Worm (Caenorhabditis elegans) whole organism, L1 larva: ENCODE results near the gene F43B10.1.

Source experiments
- aha-1 ChIP-seq: fragments of 150-350 bp; optimal IDR thresholded peaks from 2 replicates; lab custom pipeline; 2014; ENCODE audit warnings: missing biosample characterization, missing genetic modification characterization
- aly-2 ChIP-seq: fragments of 150-350 bp; optimal IDR thresholded peaks from 2 replicates; lab custom pipeline; 2014; ENCODE audit warnings: missing biosample characterization, missing genetic modification characterization
- ceh-82 ChIP-seq, 3 experiments: fragments of 150-350 bp in 1 of 3; sonication (generic microtip) in 2 of 3; optimal IDR thresholded peaks; 2 replicates each; lab custom pipeline; 2014 to 2017; ENCODE audit warnings: missing biosample characterization in 3 of 3, missing genetic modification characterization in 3 of 3
- dpl-1 ChIP-seq, 3 experiments: fragments of 150-350 bp in 2 of 3; sonication (generic microtip) in 1 of 3; optimal IDR thresholded peaks; 2 replicates each; lab custom pipeline; 2014 to 2017; ENCODE audit warnings: missing biosample characterization in 3 of 3, missing genetic modification characterization in 3 of 3, missing genetic modification reagents in 3 of 3
- dsc-1 ChIP-seq: sonication (generic microtip); optimal IDR thresholded peaks from 2 replicates; lab custom pipeline; 2016; ENCODE audit warnings: mild to moderate bottlenecking, missing genetic modification characterization, missing compliant biosample characterization
- efl-1 ChIP-seq, 4 experiments: fragments of 150-350 bp; optimal IDR thresholded peaks in 3 of 4; peaks in 1 of 4; 1 replicate in 1 of 4; 2 replicates in 3 of 4; lab custom pipeline; 2014; ENCODE audit warnings: missing biosample characterization in 2 of 4, missing genetic modification characterization in 2 of 4, missing genetic modification reagents in 2 of 4
- elt-2 ChIP-seq: sonication (generic microtip); optimal IDR thresholded peaks from 2 replicates; lab custom pipeline; 2016; ENCODE audit warnings: missing genetic modification characterization, mild to moderate bottlenecking, inconsistent platforms, missing compliant biosample characterization, missing genetic modification reagents
- hlh-4 ChIP-seq: sonication (generic microtip); optimal IDR thresholded peaks from 2 replicates; lab custom pipeline; 2016; ENCODE audit warnings: mild to moderate bottlenecking, missing genetic modification characterization, missing compliant biosample characterization
- lin-13 ChIP-seq: fragments of 150-350 bp; optimal IDR thresholded peaks from 2 replicates; lab custom pipeline; 2014; ENCODE audit warnings: missing biosample characterization, missing genetic modification reagents, missing genetic modification characterization
- lin-14 ChIP-seq: fragments of 200-800 bp; sonication (Bioruptor generic); optimal IDR thresholded peaks from 2 replicates; lab custom pipeline; 2018; ENCODE audit warnings: mild to moderate bottlenecking, missing genetic modification characterization, moderate library complexity, missing compliant biosample characterization
- lin-15B ChIP-seq: fragments of 150-350 bp; sonication (generic microtip); optimal IDR thresholded peaks from 3 replicates; lab custom pipeline; 2014; ENCODE audit warnings: missing biosample characterization, missing genetic modification characterization
- lin-35 ChIP-seq, 2 experiments: fragments of 150-350 bp; optimal IDR thresholded peaks; 2 replicates each; lab custom pipeline; 2014; ENCODE audit warnings: missing biosample characterization in 2 of 2, missing genetic modification characterization in 2 of 2, missing genetic modification reagents in 2 of 2
- lir-3 ChIP-seq: sonication (generic microtip); optimal IDR thresholded peaks from 2 replicates; lab custom pipeline; 2016; ENCODE audit warnings: mild to moderate bottlenecking, missing genetic modification characterization, moderate library complexity, missing compliant biosample characterization; ENCODE audit not compliant: poor library complexity
- mab-9 ChIP-seq: fragments of 200-800 bp; sonication (Bioruptor generic); IDR thresholded peaks from 2 replicates; pipeline ENCODE4 v1.3.6; 2022; ENCODE audit warnings: missing genetic modification reagents, missing genetic modification characterization, missing compliant biosample characterization
- mdl-1 ChIP-seq, 2 experiments: fragments of 150-350 bp; optimal IDR thresholded peaks; 2 replicates each; lab custom pipeline; 2014 to 2017; ENCODE audit warnings: missing biosample characterization in 2 of 2, missing genetic modification characterization in 2 of 2, inconsistent platforms in 1 of 2
- mep-1 ChIP-seq: fragments of 150-350 bp; optimal IDR thresholded peaks from 2 replicates; lab custom pipeline; 2014; ENCODE audit warnings: missing biosample characterization, missing genetic modification characterization
- nhr-19 ChIP-seq: fragments of 200-800 bp; sonication (Bioruptor generic); conservative IDR thresholded peaks from 2 replicates; pipeline ENCODE4 v1.3.6; 2022; ENCODE audit warnings: missing genetic modification characterization, missing compliant biosample characterization
- nhr-20 ChIP-seq: sonication (generic microtip); optimal IDR thresholded peaks from 2 replicates; lab custom pipeline; 2016; ENCODE audit warnings: mild to moderate bottlenecking, missing genetic modification characterization, missing compliant biosample characterization
- nhr-71 ChIP-seq: sonication (generic microtip); optimal IDR thresholded peaks from 2 replicates; lab custom pipeline; 2016; ENCODE audit warnings: mild to moderate bottlenecking, missing genetic modification characterization, moderate library complexity, missing compliant biosample characterization
- nhr-85 ChIP-seq: sonication (generic microtip); peaks from one replicate; lab custom pipeline; 2016; ENCODE audit warnings: missing genetic modification characterization, inconsistent platforms, missing compliant biosample characterization
- pag-3 ChIP-seq: sonication (generic microtip); optimal IDR thresholded peaks from 2 replicates; lab custom pipeline; 2017; ENCODE audit warnings: missing genetic modification characterization, mild to moderate bottlenecking, missing compliant biosample characterization, antibody characterized with exemption, borderline replicate concordance; ENCODE audit not compliant: insufficient read depth
- rnt-1 ChIP-seq: sonication (generic microtip); optimal IDR thresholded peaks from 2 replicates; lab custom pipeline; 2016; ENCODE audit warnings: mild to moderate bottlenecking, missing genetic modification characterization, moderate library complexity, missing compliant biosample characterization
- skn-1 ChIP-seq: fragments of 150-350 bp; optimal IDR thresholded peaks from 2 replicates; lab custom pipeline; 2014; ENCODE audit warnings: missing biosample characterization, missing genetic modification characterization
- snpc-4 ChIP-seq: fragments of 150-350 bp; optimal IDR thresholded peaks from 2 replicates; lab custom pipeline; 2014; ENCODE audit warnings: missing biosample characterization, missing genetic modification characterization
- snu-23 ChIP-seq: sonication (generic microtip); optimal IDR thresholded peaks from 2 replicates; lab custom pipeline; 2016; ENCODE audit warnings: missing genetic modification characterization, missing compliant biosample characterization
- swsn-7 ChIP-seq: sonication (generic microtip); optimal IDR thresholded peaks from 2 replicates; lab custom pipeline; 2016; ENCODE audit warnings: missing genetic modification characterization, missing compliant biosample characterization
- tbx-2 ChIP-seq: sonication (generic microtip); optimal IDR thresholded peaks from 2 replicates; lab custom pipeline; 2016; ENCODE audit warnings: missing genetic modification characterization, missing compliant biosample characterization
- tlp-1 ChIP-seq: fragments of 150-350 bp; optimal IDR thresholded peaks from 2 replicates; lab custom pipeline; 2014; ENCODE audit warnings: missing biosample characterization, missing genetic modification characterization
- unc-130 ChIP-seq: fragments of 150-350 bp; optimal IDR thresholded peaks from 2 replicates; lab custom pipeline; 2017; ENCODE audit warnings: missing biosample characterization, missing genetic modification characterization, inconsistent platforms
- unc-62 ChIP-seq: fragments of 150-350 bp; optimal IDR thresholded peaks from 2 replicates; lab custom pipeline; 2014; ENCODE audit warnings: missing biosample characterization, missing genetic modification reagents, missing genetic modification characterization
- unc-98 ChIP-seq: fragments of 200-800 bp; sonication (Bioruptor generic); IDR thresholded peaks from 2 replicates; pipeline ENCODE4 v1.3.6; 2022; ENCODE audit warnings: missing genetic modification characterization, missing compliant biosample characterization
- xbp-1 ChIP-seq: sonication (generic microtip); optimal IDR thresholded peaks from 2 replicates; lab custom pipeline; 2016; ENCODE audit warnings: missing genetic modification characterization, missing compliant biosample characterization
- zag-1 ChIP-seq: fragments of 150-350 bp; optimal IDR thresholded peaks from 2 replicates; lab custom pipeline; 2014; ENCODE audit warnings: missing biosample characterization, missing genetic modification characterization
- zip-4 ChIP-seq: fragments of 200-800 bp; sonication (Bioruptor generic); optimal IDR thresholded peaks from 2 replicates; lab custom pipeline; 2018; ENCODE audit warnings: mild to moderate bottlenecking, missing genetic modification characterization, moderate library complexity, missing compliant biosample characterization
- ztf-11 ChIP-seq, 2 experiments: sonication (generic microtip); optimal IDR thresholded peaks; 2 replicates each; lab custom pipeline; 2016 to 2017; ENCODE audit warnings: missing genetic modification characterization in 2 of 2, missing biosample characterization in 1 of 2, missing compliant biosample characterization in 1 of 2
- ztf-4 ChIP-seq: fragments of 150-350 bp; optimal IDR thresholded peaks from 2 replicates; lab custom pipeline; 2014; ENCODE audit warnings: missing biosample characterization, missing genetic modification characterization

Gene F43B10.1

ce11 chrX:16704086-16704485 is 41.5 kb upstream of the F43B10.1 start (continued):
- TF ChIP-seq nhr-85 (tag; lab: Kevin White, UChicago), result peak; percentile 32
- peak; percentile 32 for TF ChIP-seq xbp-1 (tag; lab: Kevin White, UChicago)
- peak; percentile 43 for TF ChIP-seq mep-1 (tag; lab: Kevin White, UChicago)
- TF ChIP-seq lin-13 (GFP tag; lab: Kevin White, UChicago), result no peak
- peak; percentile 68 for TF ChIP-seq nhr-71 (tag; lab: Kevin White, UChicago)
- no peak for TF ChIP-seq unc-130 (tag; lab: Kevin White, UChicago)
- TF ChIP-seq unc-62 (GFP tag; lab: Kevin White, UChicago), result no peak
- peak; percentile 31 for TF ChIP-seq nhr-19 (GFP tag; lab: Robert Waterston, UW)
- TF ChIP-seq tlp-1 (tag; lab: Kevin White, UChicago), result no peak
- no peak for TF ChIP-seq pag-3 (tag; lab: Kevin White, UChicago)
- TF ChIP-seq zag-1 (tag; lab: Kevin White, UChicago), result no peak
- TF ChIP-seq mdl-1 (tag; optimal IDR thresholded peaks at IDR 0.05; lab: Kevin White, UChicago), result peak in 1 of 2 experiments; percentile 36
- no peak for TF ChIP-seq elt-2 (tag; lab: Kevin White, UChicago)
- peak; percentile 5 for TF ChIP-seq snpc-4 (tag; lab: Kevin White, UChicago)
- no peak for TF ChIP-seq aha-1
- peak; percentile 56 for TF ChIP-seq rnt-1 (tag; lab: Kevin White, UChicago)
- TF ChIP-seq swsn-7 (tag; lab: Kevin White, UChicago), result peak; percentile 73
- TF ChIP-seq efl-1 (optimal IDR thresholded peaks at IDR 0.05; lab: Kevin White, UChicago), result peak; percentile 46 to 69
- TF ChIP-seq efl-1 (GFP tag; optimal IDR thresholded peaks at IDR 0.05 in 1 of 2; lab: Kevin White, UChicago), result no peak
- no peak for TF ChIP-seq lir-3 (tag; lab: Kevin White, UChicago)
- no peak for TF ChIP-seq ztf-11 (tag; optimal IDR thresholded peaks at IDR 0.05; lab: Kevin White, UChicago)
- TF ChIP-seq tbx-2 (tag; lab: Kevin White, UChicago), result peak; percentile 51
- TF ChIP-seq ceh-82 (tag; optimal IDR thresholded peaks at IDR 0.05; lab: Kevin White, UChicago), result peak; percentile 30 to 47 (median 42)
- TF ChIP-seq zip-4 (GFP tag; lab: Kevin White, UChicago), result peak; percentile 9
- TF ChIP-seq nhr-20 (tag; lab: Kevin White, UChicago), result peak; percentile 55
- peak in 1 of 3 experiments; percentile 18 for TF ChIP-seq dpl-1 (GFP tag; optimal IDR thresholded peaks at IDR 0.05; lab: Kevin White, UChicago)
- no peak for TF ChIP-seq mab-9 (GFP tag; lab: Robert Waterston, UW)
- TF ChIP-seq skn-1 (tag; lab: Kevin White, UChicago), result peak; percentile 46
- TF ChIP-seq snu-23 (GFP tag; lab: Kevin White, UChicago), result peak; percentile 67
- peak; percentile 26 to 28 for TF ChIP-seq lin-35 (GFP tag; optimal IDR thresholded peaks at IDR 0.05; lab: Kevin White, UChicago)
- TF ChIP-seq lin-14, result peak; percentile 80
- TF ChIP-seq hlh-4 (tag; lab: Kevin White, UChicago), result no peak

- TF ChIP-seq unc-98, result no peak
Observed at ce11 chrX:16702232-16702631, 39.6 kb upstream of the F43B10.1 start, which contains the start of gene F22H10.1. Gene F22H10.1, plus strand, starts transcription at chrX:16702442.

- TF ChIP-seq dsc-1 (tag; lab: Kevin White, UChicago) (no peak), lin-15B (tag; lab: Kevin White, UChicago) (no peak), nhr-20 (tag; lab: Kevin White, UChicago) (no peak), aly-2 (no peak), xbp-1 (tag; lab: Kevin White, UChicago) (no peak)
Observed at ce11 chrX:16698074-16698473, 35.5 kb upstream of the F43B10.1 start.

- TF ChIP-seq snpc-4 (tag; lab: Kevin White, UChicago) (peak; percentile 7), ztf-4 (tag; lab: Kevin White, UChicago) (no peak)
Observed at ce11 chrX:16696822-16697221, 34.2 kb upstream of the F43B10.1 start.
